Worm (Caenorhabditis elegans) whole organism, young adult: ENCODE data around the gene srx-39.

Experiments used
- B0261.1 ChIP-seq: sonication (generic microtip); optimal IDR thresholded peaks from 2 replicates; lab custom pipeline; 2016; ENCODE audit warnings: mild to moderate bottlenecking, missing genetic modification characterization, moderate library complexity, missing compliant biosample characterization
- K11D2.4 ChIP-seq: fragments of 200-800 bp; sonication (Bioruptor generic); IDR thresholded peaks from 2 replicates; pipeline ENCODE4 v1.3.6; 2022; ENCODE audit warnings: missing genetic modification reagents, missing genetic modification characterization, missing compliant biosample characterization
- Y53G8AR.9 ChIP-seq: fragments of 200-800 bp; sonication (Bioruptor generic); conservative IDR thresholded peaks from 2 replicates; pipeline ENCODE4 v1.3.6; 2022; ENCODE audit warnings: missing genetic modification reagents, missing genetic modification characterization, missing compliant biosample characterization
- bed-1 ChIP-seq: fragments of 200-800 bp; sonication (Bioruptor generic); IDR thresholded peaks from 2 replicates; pipeline ENCODE4 v1.3.6; 2022; ENCODE audit warnings: missing genetic modification reagents, missing genetic modification characterization, missing compliant biosample characterization
- ceh-58 ChIP-seq: fragments of 200-800 bp; sonication (Bioruptor generic); IDR thresholded peaks from 2 replicates; pipeline ENCODE4 v1.3.6; 2022; ENCODE audit warnings: missing genetic modification characterization, missing compliant biosample characterization
- dox-1 ChIP-seq: fragments of 200-800 bp; sonication (Bioruptor generic); IDR thresholded peaks from 2 replicates; pipeline ENCODE4 v1.3.6; 2022; ENCODE audit warnings: missing genetic modification reagents, missing genetic modification characterization, missing compliant biosample characterization
- hmg-20 ChIP-seq: fragments of 200-800 bp; sonication (Bioruptor generic); IDR thresholded peaks from 2 replicates; pipeline ENCODE4 v1.3.6; 2022; ENCODE audit warnings: missing genetic modification reagents, missing genetic modification characterization, missing compliant biosample characterization
- let-526 ChIP-seq: fragments of 200-800 bp; sonication (Bioruptor generic); IDR thresholded peaks from 2 replicates; pipeline ENCODE4 v1.3.6; 2022; ENCODE audit warnings: missing genetic modification reagents, missing genetic modification characterization, missing compliant biosample characterization
- lin-26 ChIP-seq: fragments of 200-800 bp; sonication (Bioruptor generic); IDR thresholded peaks from 2 replicates; pipeline ENCODE4 v1.3.6; 2022; ENCODE audit warnings: missing genetic modification reagents, missing genetic modification characterization, missing compliant biosample characterization
- unc-62 ChIP-seq: fragments of 150-350 bp; optimal IDR thresholded peaks from 2 replicates; lab custom pipeline; 2014; ENCODE audit warnings: missing biosample characterization, missing genetic modification reagents, missing genetic modification characterization
- ztf-18 ChIP-seq: sonication (generic microtip); optimal IDR thresholded peaks from 2 replicates; lab custom pipeline; 2016; ENCODE audit warnings: missing genotype, mild to moderate bottlenecking, missing genetic modification characterization, missing compliant biosample characterization

DNA sequence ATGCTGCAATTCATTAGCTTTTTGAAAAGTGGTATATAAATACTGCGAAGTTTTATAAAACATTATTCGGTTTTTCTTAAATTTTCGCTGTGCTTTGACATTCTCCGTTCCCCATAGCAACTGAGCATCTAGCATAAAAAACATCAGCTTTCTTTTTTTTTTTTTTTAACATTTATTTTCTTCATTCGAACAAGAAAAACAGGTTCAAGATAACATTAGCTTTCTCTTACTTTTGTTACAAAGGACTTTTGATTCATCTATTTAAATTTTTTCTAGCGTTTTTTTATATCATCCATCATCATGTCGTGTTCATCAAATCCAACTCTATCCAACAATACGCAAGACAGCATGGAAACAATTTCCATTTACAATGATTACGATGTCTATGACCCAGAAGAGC is 19.6 kb downstream of the srx-39 start, which contains the start of gene F14F9.3:
- TF ChIP-seq dox-1 (GFP tag; lab: Robert Waterston, UW) (no peak), ceh-58 (GFP tag; lab: Robert Waterston, UW) (no peak), hmg-20 (GFP tag; lab: Robert Waterston, UW) (no peak), let-526 (GFP tag; lab: Robert Waterston, UW) (no peak), Y53G8AR.9 (no peak), lin-26 (GFP tag; lab: Robert Waterston, UW) (no peak), unc-62 (GFP tag; lab: Kevin White, UChicago) (no peak), ztf-18 (tag; lab: Kevin White, UChicago) (no peak), K11D2.4 (GFP tag; lab: Robert Waterston, UW) (no peak), B0261.1 (tag; lab: Kevin White, UChicago) (no peak), bed-1 (no peak)
